Worm (Caenorhabditis elegans) whole organism, late embryonic: Measurements from ENCODE around the gene Y54E2A.9.

Experiments
- C38D4.7 ChIP-seq: fragments of 200-800 bp; sonication (Bioruptor generic); optimal IDR thresholded peaks from 2 replicates; lab custom pipeline; 2018; ENCODE audit warnings: mild to moderate bottlenecking, missing genetic modification characterization, moderate library complexity, missing compliant biosample characterization

Gene Y54E2A.9

DNA sequence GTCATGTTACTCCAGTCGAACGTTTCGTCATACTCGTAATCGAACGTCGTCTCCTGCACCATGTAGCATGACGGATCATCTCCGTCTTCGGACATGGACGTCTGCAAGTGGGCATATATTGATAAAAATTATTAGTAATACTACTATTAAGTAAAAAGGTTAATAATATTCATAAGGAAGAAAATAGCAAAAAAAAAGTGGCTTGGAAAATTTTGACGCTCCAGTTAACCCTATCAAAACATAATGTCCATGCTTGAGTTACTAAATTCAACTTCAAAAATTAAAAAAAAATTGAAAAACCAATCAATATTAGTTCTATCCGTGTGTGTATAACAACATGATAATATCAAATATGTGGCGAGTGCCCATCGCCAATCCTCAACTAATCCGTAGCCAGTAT, 46.7 kb downstream of the Y54E2A.9 start, which contains the start of gene npr-34 (continued):
- no peak for TF ChIP-seq C38D4.7 (GFP tag; lab: Kevin White, UChicago)
